Worm (Caenorhabditis elegans): ENCODE data around the gene unc-70.

DNA sequence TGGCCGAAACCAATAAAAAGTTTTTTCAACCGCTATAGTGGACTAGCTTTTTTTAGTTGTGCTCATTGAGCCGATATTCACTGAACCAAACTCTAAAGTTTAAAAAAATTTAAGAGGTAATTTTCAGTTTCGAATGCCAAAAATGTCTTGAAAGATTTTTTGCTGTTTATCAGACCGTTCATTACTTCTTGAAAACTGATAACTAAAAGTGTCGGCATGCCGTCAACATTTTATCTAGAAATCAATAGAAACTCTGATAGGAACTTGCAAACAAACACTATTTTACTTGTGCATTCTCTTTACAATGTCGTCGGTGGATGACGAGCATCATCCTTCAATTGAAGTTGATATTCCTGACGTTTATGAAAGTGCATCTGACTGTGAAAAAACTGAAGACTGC, 597 bp downstream of the unc-70 start:
- no peak for TF ChIP-seq W03F9.2 (tag; optimal IDR thresholded peaks at IDR 0.05)
- TF ChIP-seq him-1 (tag; optimal IDR thresholded peaks at IDR 0.05): no peak
